Worm (Caenorhabditis elegans): ENCODE data around the gene sqd-1.

The sqd-1 gene

ce11 chrIV:6294081-6294480 is 29.9 kb upstream of the sqd-1 start, which contains the start of gene hil-2:
Gene hil-2, plus strand, starts transcription at chrIV:6294240.
- TF ChIP-seq unc-3 (GFP tag; conservative IDR thresholded peaks at IDR 0.05) (no peak), unc-3 (tag; optimal IDR thresholded peaks at IDR 0.05) (no peak), elt-2 (tag; optimal IDR thresholded peaks at IDR 0.05) (peak; percentile 26), ama-1 (optimal IDR thresholded peaks at IDR 0.05) (peak; percentile 34), ceh-31 (tag; optimal IDR thresholded peaks at IDR 0.05) (peak; percentile 53)

- TF ChIP-seq K02D7.2 (tag; optimal IDR thresholded peaks at IDR 0.05) = no peak
- TF ChIP-seq nhr-11 (tag; optimal IDR thresholded peaks at IDR 0.05) = no peak
Observed at ce11 chrIV:6298253-6298652, 25.7 kb upstream of the sqd-1 start, which contains the start of gene srv-27. Gene srv-27, minus strand, starts transcription at chrIV:6298353.

- TF ChIP-seq Y22D7AL.16 (tag; optimal IDR thresholded peaks at IDR 0.05) (no peak), ceh-34 (tag; optimal IDR thresholded peaks at IDR 0.05) (no peak), ceh-31 (tag; optimal IDR thresholded peaks at IDR 0.05) (no peak), syd-9 (tag; optimal IDR thresholded peaks at IDR 0.05) (no peak), hlh-8 (tag; optimal IDR thresholded peaks at IDR 0.05) (no peak), pros-1 (tag; optimal IDR thresholded peaks at IDR 0.05) (no peak), ceh-9 (tag; optimal IDR thresholded peaks at IDR 0.05) (no peak), ceh-30 (tag; optimal IDR thresholded peaks at IDR 0.05) (no peak), zip-5 (tag; optimal IDR thresholded peaks at IDR 0.05) (no peak), K09A11.1 (tag; optimal IDR thresholded peaks at IDR 0.05; ENCODE audit: insufficient read depth) (no peak), pat-9 (tag; optimal IDR thresholded peaks at IDR 0.05) (no peak)
Observed at ce11 chrIV:6299523-6299922, 24.5 kb upstream of the sqd-1 start.

- TF ChIP-seq che-1 (tag; optimal IDR thresholded peaks at IDR 0.05) (no peak), nhr-232 (tag; optimal IDR thresholded peaks at IDR 0.05) (no peak), zip-5 (tag; optimal IDR thresholded peaks at IDR 0.05) (no peak), ceh-48 (tag; optimal IDR thresholded peaks at IDR 0.05) (no peak), fax-1 (tag; optimal IDR thresholded peaks at IDR 0.05) (no peak), ceh-14 (tag; optimal IDR thresholded peaks at IDR 0.05) (no peak), lin-11 (tag; optimal IDR thresholded peaks at IDR 0.05) (no peak), pros-1 (tag; optimal IDR thresholded peaks at IDR 0.05) (no peak), fkh-10 (GFP tag; optimal IDR thresholded peaks at IDR 0.05) (no peak), ceh-9 (tag; optimal IDR thresholded peaks at IDR 0.05) (no peak), ztf-16 (tag; optimal IDR thresholded peaks at IDR 0.05) (no peak), syd-9 (tag; optimal IDR thresholded peaks at IDR 0.05) (no peak), ceh-34 (tag; optimal IDR thresholded peaks at IDR 0.05) (no peak), pha-4 (tag; optimal IDR thresholded peaks at IDR 0.05) (no peak), rnt-1 (tag; optimal IDR thresholded peaks at IDR 0.05) (no peak), tbx-2 (tag; optimal IDR thresholded peaks at IDR 0.05) (no peak), unc-55 (GFP tag; optimal IDR thresholded peaks at IDR 0.05) (no peak), hlh-6 (tag; optimal IDR thresholded peaks at IDR 0.05) (no peak)
Observed at ce11 chrIV:6301764-6302163, 22.2 kb upstream of the sqd-1 start, which contains the start of gene srv-26. Gene srv-26, minus strand, starts transcription at chrIV:6301864.

ce11 chrIV:6303642-6304041 is 20.3 kb upstream of the sqd-1 start, which contains the start of gene srv-25:
Gene srv-25, minus strand, starts transcription at chrIV:6303742.
- TF ChIP-seq lim-6 (tag; optimal IDR thresholded peaks at IDR 0.05) (no peak), ceh-22 (tag; optimal IDR thresholded peaks at IDR 0.05) (no peak), pag-3 (tag; optimal IDR thresholded peaks at IDR 0.05; ENCODE audit: borderline replicate concordance) (no peak), nfya-1 (tag; optimal IDR thresholded peaks at IDR 0.05) (no peak), gmeb-2 (tag; optimal IDR thresholded peaks at IDR 0.05) (no peak), ceh-30 (tag; optimal IDR thresholded peaks at IDR 0.05) (no peak), ets-4 (tag; optimal IDR thresholded peaks at IDR 0.05) (no peak), tbx-2 (tag; optimal IDR thresholded peaks at IDR 0.05) (no peak), sdc-2 (tag; optimal IDR thresholded peaks at IDR 0.05) (no peak), C38D4.7 (GFP tag; optimal IDR thresholded peaks at IDR 0.05) (no peak), elt-4 (tag; optimal IDR thresholded peaks at IDR 0.05) (no peak), ttx-3 (tag; optimal IDR thresholded peaks at IDR 0.05) (no peak), elt-2 (tag; optimal IDR thresholded peaks at IDR 0.05) (no peak), sox-4 (tag; optimal IDR thresholded peaks at IDR 0.05) (no peak), odd-2 (tag; optimal IDR thresholded peaks at IDR 0.05) (no peak), ceh-18 (tag; optimal IDR thresholded peaks at IDR 0.05) (no peak), ceh-2 (tag; optimal IDR thresholded peaks at IDR 0.05) (no peak), ceh-34 (tag; optimal IDR thresholded peaks at IDR 0.05) (no peak)
